Fruit fly (Drosophila melanogaster): ENCODE measurements around the gene CG18641.

CG18641 gene

dm6 chr2L:2380805-2381204 is 34.3 kb downstream of the CG18641 start, which contains the start of gene Eogt (continued):
- TF ChIP-seq CG12219 (GFP tag; optimal IDR thresholded peaks at IDR 0.05): peak; percentile 88
- TF ChIP-seq Hmx (GFP tag; optimal IDR thresholded peaks at IDR 0.05): peak; percentile 5
- no peak for TF ChIP-seq CG4282 (GFP tag; optimal IDR thresholded peaks at IDR 0.05)
- peak; percentile 97 for TF ChIP-seq Aef1 (GFP tag; IDR thresholded peaks at IDR 0.05)
- TF ChIP-seq crol (GFP tag; IDR thresholded peaks at IDR 0.05): peak; percentile 54; the same call in 1 of the 2 replicates
- TF ChIP-seq Mad (GFP tag; optimal IDR thresholded peaks at IDR 0.05): peak; percentile 71
- peak; percentile 90 for TF ChIP-seq lab (GFP tag; optimal IDR thresholded peaks at IDR 0.05)
- peak; percentile 97 for TF ChIP-seq unpg (GFP tag; optimal IDR thresholded peaks at IDR 0.05)
- TF ChIP-seq NK7.1 (GFP tag; optimal IDR thresholded peaks at IDR 0.05): no peak
- peak; percentile 55 for TF ChIP-seq CG16863 (GFP tag; optimal IDR thresholded peaks at IDR 0.05)
- TF ChIP-seq CG13296 (GFP tag; optimal IDR thresholded peaks at IDR 0.05): peak; percentile 79
- TF ChIP-seq CG2116 (GFP tag; optimal IDR thresholded peaks at IDR 0.05): peak; percentile 77
- TF ChIP-seq CG10654 (GFP tag; optimal IDR thresholded peaks at IDR 0.05): peak; percentile 82
- TF ChIP-seq CG10959 (GFP tag; IDR thresholded peaks at IDR 0.05): peak; percentile 97
- peak; percentile 70 for TF ChIP-seq Dip3 (GFP tag; optimal IDR thresholded peaks at IDR 0.05)
- TF ChIP-seq CG6765 (GFP tag; optimal IDR thresholded peaks at IDR 0.05): peak; percentile 43
- no peak for TF ChIP-seq Dll (GFP tag; IDR thresholded peaks at IDR 0.05; ENCODE audit: partially characterized antibody)
- TF ChIP-seq Lhr (GFP tag; optimal IDR thresholded peaks at IDR 0.05): peak; percentile 91
- peak; percentile 95 for TF ChIP-seq CG2712 (tag; optimal IDR thresholded peaks at IDR 0.05)
- TF ChIP-seq Sin3A (optimal IDR thresholded peaks at IDR 0.05): peak; percentile 31
- peak; percentile 73 for TF ChIP-seq tup (GFP tag; optimal IDR thresholded peaks at IDR 0.05)
- TF ChIP-seq knrl (GFP tag; IDR thresholded peaks at IDR 0.05; ENCODE audit: partially characterized antibody): peak; percentile 25; the same call in 1 of the 3 replicates
- peak; percentile 80 for TF ChIP-seq Max (GFP tag; optimal IDR thresholded peaks at IDR 0.05)
- peak; percentile 87 for TF ChIP-seq cato (GFP tag; optimal IDR thresholded peaks at IDR 0.05; ENCODE audit: borderline replicate concordance)
- TF ChIP-seq rib (GFP tag; IDR thresholded peaks at IDR 0.05): peak; percentile 95
- peak; percentile 23 for TF ChIP-seq p53 (GFP tag; optimal IDR thresholded peaks at IDR 0.05)
- peak; percentile 56 for TF ChIP-seq CG34376 (GFP tag; optimal IDR thresholded peaks at IDR 0.05)
- peak; percentile 92 for TF ChIP-seq CG11247 (GFP tag; IDR thresholded peaks at IDR 0.05)
- TF ChIP-seq otp (GFP tag; IDR thresholded peaks at IDR 0.05): peak; percentile 96
- peak; percentile 67 for TF ChIP-seq CG10431 (GFP tag; optimal IDR thresholded peaks at IDR 0.05)
- TF ChIP-seq chm (GFP tag; IDR thresholded peaks at IDR 0.05): peak; percentile 98
- TF ChIP-seq Dek (tag; optimal IDR thresholded peaks at IDR 0.05): peak; percentile 94
- peak in 1 of 2 experiments; percentile 64 for TF ChIP-seq crp (GFP tag; optimal IDR thresholded peaks at IDR 0.05)
- 0 out of 2 replicates have a peak, but pooled peaks have one; percentile 67 for TF ChIP-seq Doc2 (GFP tag; IDR thresholded peaks at IDR 0.05)
- TF ChIP-seq CG14050 (GFP tag; IDR thresholded peaks at IDR 0.05): peak; percentile 94
- TF ChIP-seq CG17912 (GFP tag; optimal IDR thresholded peaks at IDR 0.05): peak; percentile 55
- peak; percentile 94 for TF ChIP-seq Atf6 (GFP tag; IDR thresholded peaks at IDR 0.05)
- TF ChIP-seq D (optimal IDR thresholded peaks at IDR 0.05): no peak
- peak; percentile 85 for TF ChIP-seq D (GFP tag; optimal IDR thresholded peaks at IDR 0.05)
- TF ChIP-seq run (tag; optimal IDR thresholded peaks at IDR 0.05): peak; percentile 74
- TF ChIP-seq zfh1 (GFP tag; IDR thresholded peaks at IDR 0.05): peak; percentile 98
- TF ChIP-seq ssp (GFP tag; IDR thresholded peaks at IDR 0.05): peak; percentile 91
- no peak for TF ChIP-seq Vsx1 (GFP tag; optimal IDR thresholded peaks at IDR 0.05)
- TF ChIP-seq hbn (GFP tag; IDR thresholded peaks at IDR 0.05; ENCODE audit: partially characterized antibody): no peak
- TF ChIP-seq Dad (GFP tag; optimal IDR thresholded peaks at IDR 0.05): peak; percentile 39
- TF ChIP-seq nerfin-2 (GFP tag; IDR thresholded peaks at IDR 0.05; ENCODE audit: partially characterized antibody): no peak
- peak; percentile 65 for TF ChIP-seq CG1647 (GFP tag; optimal IDR thresholded peaks at IDR 0.05)
- peak; percentile 92 for TF ChIP-seq ro (GFP tag; IDR thresholded peaks at IDR 0.05)
- peak in 1 of 3 experiments; percentile 79 for TF ChIP-seq Stat92E (GFP tag; optimal IDR thresholded peaks at IDR 0.05)
- peak; percentile 95 for TF ChIP-seq NFAT (GFP tag; IDR thresholded peaks at IDR 0.05)
- TF ChIP-seq CG13894 (tag; optimal IDR thresholded peaks at IDR 0.05): peak; percentile 85

All from whole organism, embryonic.